Fruit fly (Drosophila melanogaster) whole organism, adult: ENCODE measurements around the gene CG13994.

Experiments used
- CG11617 ChIP-seq: fragments of 200-800 bp; sonication (Bioruptor generic); optimal IDR thresholded peaks from 2 replicates; lab custom pipeline; 2017; ENCODE audit warnings: mild to moderate bottlenecking, missing biosample characterization, missing genetic modification reagents, missing genetic modification characterization
- CG12768 ChIP-seq: fragments of 200-800 bp; sonication (Bioruptor generic); optimal IDR thresholded peaks from 2 replicates; lab custom pipeline; 2017; ENCODE audit warnings: missing biosample characterization, missing genetic modification characterization, mild to moderate bottlenecking, moderate library complexity, missing genetic modification reagents
- CG14711 ChIP-seq: fragments of 200-800 bp; sonication (Bioruptor generic); optimal IDR thresholded peaks from 2 replicates; lab custom pipeline; 2018; ENCODE audit warnings: missing biosample characterization, mild to moderate bottlenecking, missing genetic modification characterization, moderate library complexity
- CG1620 ChIP-seq: fragments of 200-800 bp; sonication (Bioruptor generic); optimal IDR thresholded peaks from 2 replicates; lab custom pipeline; 2016; ENCODE audit warnings: missing biosample characterization, missing genetic modification characterization
- CG33017 ChIP-seq: fragments of 200-800 bp; sonication (Bioruptor generic); optimal IDR thresholded peaks from 2 replicates; lab custom pipeline; 2018; ENCODE audit warnings: missing biosample characterization, mild to moderate bottlenecking, missing genetic modification characterization, moderate library complexity
- CG5204 ChIP-seq: fragments of 200-800 bp; sonication (Bioruptor generic); optimal IDR thresholded peaks from 2 replicates; lab custom pipeline; 2016; ENCODE audit warnings: missing biosample characterization, missing genetic modification characterization
- CG7045 ChIP-seq: fragments of 200-800 bp; sonication (Bioruptor generic); optimal IDR thresholded peaks from 2 replicates; lab custom pipeline; 2017; ENCODE audit warnings: missing biosample characterization, mild to moderate bottlenecking, missing genetic modification characterization
- CG7101 ChIP-seq: fragments of 200-800 bp; sonication (Bioruptor generic); optimal IDR thresholded peaks from 2 replicates; lab custom pipeline; 2018; ENCODE audit warnings: missing biosample characterization, mild to moderate bottlenecking, missing genetic modification characterization, moderate library complexity
- Clk ChIP-seq: fragments of 200-800 bp; sonication (Bioruptor generic); optimal IDR thresholded peaks from 2 replicates; lab custom pipeline; 2017; ENCODE audit warnings: missing biosample characterization, missing genetic modification characterization
- Crg-1 ChIP-seq: fragments of 200-800 bp; sonication (Bioruptor generic); optimal IDR thresholded peaks from 2 replicates; lab custom pipeline; 2016; ENCODE audit warnings: missing biosample characterization, missing genetic modification characterization
- Hr96 ChIP-seq: fragments of 200-800 bp; sonication (Bioruptor generic); optimal IDR thresholded peaks from 2 replicates; lab custom pipeline; 2016; ENCODE audit warnings: missing biosample characterization, missing genetic modification characterization
- Mnt ChIP-seq: fragments of 200-800 bp; sonication (Bioruptor generic); optimal IDR thresholded peaks from 2 replicates; lab custom pipeline; 2016; ENCODE audit warnings: missing biosample characterization, mild to moderate bottlenecking, missing genetic modification characterization
- bab1 ChIP-seq: fragments of 200-800 bp; sonication (Bioruptor generic); optimal IDR thresholded peaks from 3 replicates; lab custom pipeline; 2019; ENCODE audit warnings: missing biosample characterization, mild to moderate bottlenecking, missing genetic modification characterization, moderate library complexity
- cic ChIP-seq: fragments of 200-800 bp; sonication (Bioruptor generic); optimal IDR thresholded peaks from 2 replicates; lab custom pipeline; 2017; ENCODE audit warnings: missing biosample characterization, mild to moderate bottlenecking, missing genetic modification characterization, moderate library complexity
- cnc ChIP-seq, 2 experiments: fragments of >200 bp; optimal IDR thresholded peaks; 2 replicates each; lab custom pipeline; 2017
- kay ChIP-seq: fragments of 200-800 bp; sonication (Bioruptor generic); peaks from one replicate; lab custom pipeline; 2016; ENCODE audit warnings: missing biosample characterization, missing genetic modification characterization, borderline replicate concordance
- ovo ChIP-seq: fragments of 200-800 bp; sonication (Bioruptor generic); optimal IDR thresholded peaks from 2 replicates; lab custom pipeline; 2016; ENCODE audit warnings: missing biosample characterization, missing genetic modification characterization
- pad ChIP-seq: fragments of 200-800 bp; sonication (Bioruptor generic); optimal IDR thresholded peaks from 3 replicates; lab custom pipeline; 2017; ENCODE audit warnings: missing biosample characterization, missing genetic modification characterization, mild to moderate bottlenecking, moderate library complexity, missing genetic modification reagents
- tj ChIP-seq: fragments of 200-800 bp; sonication (Bioruptor generic); optimal IDR thresholded peaks from 3 replicates; lab custom pipeline; 2017; ENCODE audit warnings: missing biosample characterization, mild to moderate bottlenecking, missing genetic modification characterization, moderate library complexity
- toe ChIP-seq: fragments of 200-800 bp; sonication (Bioruptor generic); optimal IDR thresholded peaks from 2 replicates; lab custom pipeline; 2016; ENCODE audit warnings: missing biosample characterization, missing genetic modification characterization

The CG13994 gene

DNA sequence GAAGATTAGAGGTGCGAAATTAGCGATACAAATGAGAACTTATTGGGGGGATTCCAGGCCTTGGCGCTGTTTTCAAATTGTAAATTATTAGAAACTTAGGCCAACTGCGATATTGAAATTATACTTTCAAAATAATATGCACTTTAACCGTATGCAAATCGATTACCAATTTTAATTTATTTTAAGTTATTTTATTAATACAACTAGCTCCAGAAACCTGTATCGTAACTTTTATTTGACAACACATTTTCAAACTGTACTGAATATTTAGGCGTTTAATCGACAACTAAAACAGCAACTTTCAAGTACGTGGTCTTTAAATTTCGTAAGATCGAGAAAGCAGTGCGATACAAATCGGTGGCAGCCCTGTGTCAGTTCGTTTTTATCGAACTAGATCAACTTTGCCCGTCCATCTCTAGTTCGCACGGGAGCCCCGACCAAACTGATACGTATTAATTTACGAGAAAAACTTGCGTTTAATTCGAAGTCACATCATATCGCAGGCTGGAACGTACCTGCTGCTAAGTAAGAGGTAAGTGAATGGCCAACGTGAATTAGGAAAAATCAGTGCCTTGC lies 8.0 kb downstream of the CG13994 start, which contains the start of the genes CG9154 and Kr-h2:
Gene CG9154, minus strand, starts transcription at position 31 of the 576 bp plus-strand sequence.
Gene Kr-h2, plus strand, starts transcription at position 335 of the 576 bp plus-strand sequence.
- TF ChIP-seq cnc (optimal IDR thresholded peaks at IDR 0.05; lab: Kevin White, UChicago) = no peak
- TF ChIP-seq Hr96 = no peak
- TF ChIP-seq pad = peak; percentile 42
- TF ChIP-seq Crg-1 = no peak
- TF ChIP-seq kay (GFP tag; lab: Kevin White, UChicago) = no peak
- peak; percentile 14 for TF ChIP-seq cic
- peak; percentile 44 for TF ChIP-seq Clk (GFP tag; lab: Kevin White, UChicago)
- peak; percentile 36 for TF ChIP-seq bab1 (GFP tag; lab: Kevin White, UChicago)
- no peak for TF ChIP-seq CG5204 (GFP tag; lab: Kevin White, UChicago)
- peak; percentile 74 for TF ChIP-seq CG7045 (GFP tag; lab: Kevin White, UChicago)
- peak; percentile 60 for TF ChIP-seq CG12768 (GFP tag; lab: Kevin White, UChicago)
- TF ChIP-seq toe (GFP tag; lab: Kevin White, UChicago) = peak; percentile 85
- TF ChIP-seq Mnt (GFP tag; lab: Kevin White, UChicago) = peak; percentile 64
- peak; percentile 39 for TF ChIP-seq tj (GFP tag; lab: Kevin White, UChicago)
- peak; percentile 82 for TF ChIP-seq CG11617
- peak; percentile 68 for TF ChIP-seq CG7101 (tag; lab: Kevin White, UChicago)
- peak; percentile 35 for TF ChIP-seq ovo (GFP tag; lab: Kevin White, UChicago)
- TF ChIP-seq CG33017 (tag; lab: Kevin White, UChicago) = peak; percentile 53
- TF ChIP-seq CG1620 (GFP tag; lab: Kevin White, UChicago) = peak; percentile 56
- peak; percentile 70 for TF ChIP-seq CG14711 (tag; lab: Kevin White, UChicago)

DNA sequence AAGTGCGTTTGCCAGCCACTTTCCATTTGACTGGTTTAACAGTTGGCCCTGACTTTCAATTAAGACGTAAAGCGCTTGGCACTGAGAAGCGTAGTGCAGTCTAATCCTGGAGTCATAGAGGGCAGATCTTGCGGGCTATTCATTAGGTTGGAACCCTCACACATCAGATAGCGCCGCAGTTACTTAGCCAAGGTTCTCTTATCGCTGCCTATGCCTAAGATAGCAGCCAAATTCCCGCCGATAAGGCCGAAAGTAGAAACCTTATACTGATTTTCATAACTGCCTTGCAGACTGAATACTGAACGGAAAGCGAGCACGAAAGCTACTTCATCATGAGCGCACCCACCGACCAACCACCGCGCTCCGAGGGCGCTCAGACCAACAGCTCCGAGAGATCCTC lies 9.3 kb downstream of the CG13994 start:
- TF ChIP-seq CG11617 = no peak
- no peak for TF ChIP-seq CG33017 (tag; lab: Kevin White, UChicago)
- TF ChIP-seq CG5204 (GFP tag; lab: Kevin White, UChicago) = no peak
- TF ChIP-seq CG14711 (tag; lab: Kevin White, UChicago) = no peak
- no peak for TF ChIP-seq Crg-1
- no peak for TF ChIP-seq cic

DNA sequence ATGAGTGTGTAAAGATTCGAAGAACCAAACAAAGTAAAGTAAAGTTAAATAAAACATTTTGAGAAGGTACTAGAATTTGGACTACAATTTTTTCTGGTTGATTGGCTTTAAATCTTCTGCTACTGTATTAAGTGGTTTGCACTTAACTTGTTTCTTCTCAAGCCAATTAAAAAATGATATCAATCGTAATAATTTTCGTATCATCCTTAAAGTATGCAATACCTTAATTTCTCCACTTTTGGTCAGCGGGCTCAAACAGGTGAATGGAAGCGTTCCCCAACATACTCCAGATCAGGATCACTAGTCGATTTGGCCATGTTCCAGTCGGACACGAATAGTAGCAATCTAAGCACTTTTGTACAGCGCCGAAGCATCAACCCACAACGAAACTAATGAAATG lies 11.1 kb downstream of the CG13994 start:
- TF ChIP-seq CG5204 (GFP tag; lab: Kevin White, UChicago) (no peak), CG12768 (GFP tag; lab: Kevin White, UChicago) (no peak), cnc (optimal IDR thresholded peaks at IDR 0.05; lab: Kevin White, UChicago) (no peak), Hr96 (no peak), CG14711 (tag; lab: Kevin White, UChicago) (no peak), bab1 (GFP tag; lab: Kevin White, UChicago) (no peak), Mnt (GFP tag; lab: Kevin White, UChicago) (no peak), toe (GFP tag; lab: Kevin White, UChicago) (no peak), kay (GFP tag; lab: Kevin White, UChicago) (no peak), CG7045 (GFP tag; lab: Kevin White, UChicago) (no peak), ovo (GFP tag; lab: Kevin White, UChicago) (no peak), Clk (GFP tag; lab: Kevin White, UChicago) (no peak), tj (GFP tag; lab: Kevin White, UChicago) (no peak), CG7101 (tag; lab: Kevin White, UChicago) (no peak), Crg-1 (no peak), cic (no peak), CG1620 (GFP tag; lab: Kevin White, UChicago) (no peak), CG33017 (tag; lab: Kevin White, UChicago) (no peak)

DNA sequence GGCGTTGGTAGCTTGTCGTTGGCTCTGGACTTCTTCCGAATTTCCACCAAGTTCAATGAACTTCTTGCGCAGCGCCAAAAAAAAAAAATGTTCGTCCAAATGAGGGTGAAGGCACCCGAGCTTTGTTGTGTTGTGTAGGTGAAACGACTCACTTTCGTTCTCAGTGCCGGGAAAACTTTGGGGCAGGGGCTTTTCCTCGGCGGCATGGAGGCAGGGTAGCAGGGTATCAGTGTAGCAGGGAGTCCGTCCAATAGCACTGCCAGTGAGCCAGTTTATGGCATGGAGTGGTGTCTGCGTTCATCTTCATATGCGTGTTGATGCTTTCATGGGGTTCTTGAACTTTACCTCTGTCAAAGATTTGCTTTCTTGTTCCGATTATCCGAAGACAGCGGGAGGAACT lies 11.5 kb downstream of the CG13994 start:
- TF ChIP-seq ovo (GFP tag; lab: Kevin White, UChicago) = no peak
- TF ChIP-seq CG7045 (GFP tag; lab: Kevin White, UChicago) = no peak
- TF ChIP-seq CG11617 = no peak
- TF ChIP-seq Mnt (GFP tag; lab: Kevin White, UChicago) = no peak
- TF ChIP-seq Clk (GFP tag; lab: Kevin White, UChicago) = no peak
- no peak for TF ChIP-seq CG7101 (tag; lab: Kevin White, UChicago)
- TF ChIP-seq toe (GFP tag; lab: Kevin White, UChicago) = no peak
- no peak for TF ChIP-seq CG33017 (tag; lab: Kevin White, UChicago)

DNA sequence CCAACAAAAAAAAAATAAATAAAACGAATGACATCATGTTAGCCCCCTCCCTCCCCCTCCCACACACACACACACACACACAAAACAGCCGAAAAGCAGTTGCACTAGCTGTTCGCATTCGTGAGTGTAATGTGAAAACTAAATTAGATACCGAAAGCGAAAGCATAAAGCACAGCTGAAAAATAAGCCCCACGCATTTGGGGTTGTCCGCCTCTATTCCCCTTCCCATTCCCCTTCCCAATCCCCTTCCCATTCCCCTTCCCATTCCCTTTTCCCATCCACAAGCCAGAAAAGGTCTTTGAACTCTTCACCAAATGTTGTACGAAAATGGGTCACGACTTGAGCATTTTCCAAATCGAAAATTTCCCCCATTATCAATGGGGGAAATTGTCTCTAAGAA lies 12.6 kb downstream of the CG13994 start:
- TF ChIP-seq CG7045 (GFP tag; lab: Kevin White, UChicago) (no peak), Hr96 (no peak), CG12768 (GFP tag; lab: Kevin White, UChicago) (no peak), cic (no peak), Clk (GFP tag; lab: Kevin White, UChicago) (no peak), CG11617 (no peak), Crg-1 (no peak), tj (GFP tag; lab: Kevin White, UChicago) (no peak), CG33017 (tag; lab: Kevin White, UChicago) (no peak), CG5204 (GFP tag; lab: Kevin White, UChicago) (no peak)

DNA sequence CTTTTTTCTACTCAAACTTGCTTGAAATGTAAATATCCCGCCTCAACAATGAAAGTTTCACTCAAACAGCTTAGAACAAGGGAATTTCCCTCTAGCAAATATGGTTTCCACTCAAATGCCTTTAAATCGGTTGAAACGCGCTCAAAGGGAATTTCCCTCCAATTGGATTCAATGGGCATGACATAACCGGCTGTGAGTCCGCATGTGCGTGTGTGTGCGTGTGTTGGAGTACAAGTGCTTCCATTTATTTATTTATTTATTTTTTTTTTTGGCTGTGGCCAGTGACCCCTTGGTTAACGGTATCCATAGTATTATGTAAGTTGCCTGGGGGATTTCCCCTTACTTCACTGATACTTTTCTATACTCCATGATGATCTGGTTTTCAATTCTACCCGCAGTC lies 13.4 kb downstream of the CG13994 start:
- TF ChIP-seq CG12768 (GFP tag; lab: Kevin White, UChicago) = no peak
- no peak for TF ChIP-seq CG11617
